Worm (Caenorhabditis elegans) whole organism, early embryonic: ENCODE results near the gene ZK418.5.

ENCODE experiments used
- B0310.2 ChIP-seq: sonication (generic microtip); optimal IDR thresholded peaks from 2 replicates; lab custom pipeline; 2016; ENCODE audit warnings: mild to moderate bottlenecking, missing genetic modification characterization, missing compliant biosample characterization
- ama-1 ChIP-seq: fragments of 150-350 bp; optimal IDR thresholded peaks from 2 replicates; lab custom pipeline; 2014
- ceh-13 ChIP-seq: fragments of 200-800 bp; sonication (Bioruptor generic); optimal IDR thresholded peaks from 2 replicates; lab custom pipeline; 2018; ENCODE audit warnings: mild to moderate bottlenecking, missing genetic modification characterization, missing compliant biosample characterization
- hmg-4 ChIP-seq: fragments of 200-800 bp; sonication (Bioruptor generic); optimal IDR thresholded peaks from 2 replicates; lab custom pipeline; 2018; ENCODE audit warnings: mild to moderate bottlenecking, missing genetic modification characterization, missing compliant biosample characterization
- pes-1 ChIP-seq: fragments of 200-800 bp; sonication (Bioruptor generic); IDR thresholded peaks from 2 replicates; pipeline ENCODE4 v1.3.6; 2022; ENCODE audit warnings: missing genetic modification reagents, missing genetic modification characterization, missing compliant biosample characterization
- sea-1 ChIP-seq: fragments of 200-800 bp; sonication (Bioruptor generic); conservative IDR thresholded peaks from 2 replicates; pipeline ENCODE4 v1.3.6; 2022; ENCODE audit warnings: missing genetic modification characterization, missing compliant biosample characterization

DNA sequence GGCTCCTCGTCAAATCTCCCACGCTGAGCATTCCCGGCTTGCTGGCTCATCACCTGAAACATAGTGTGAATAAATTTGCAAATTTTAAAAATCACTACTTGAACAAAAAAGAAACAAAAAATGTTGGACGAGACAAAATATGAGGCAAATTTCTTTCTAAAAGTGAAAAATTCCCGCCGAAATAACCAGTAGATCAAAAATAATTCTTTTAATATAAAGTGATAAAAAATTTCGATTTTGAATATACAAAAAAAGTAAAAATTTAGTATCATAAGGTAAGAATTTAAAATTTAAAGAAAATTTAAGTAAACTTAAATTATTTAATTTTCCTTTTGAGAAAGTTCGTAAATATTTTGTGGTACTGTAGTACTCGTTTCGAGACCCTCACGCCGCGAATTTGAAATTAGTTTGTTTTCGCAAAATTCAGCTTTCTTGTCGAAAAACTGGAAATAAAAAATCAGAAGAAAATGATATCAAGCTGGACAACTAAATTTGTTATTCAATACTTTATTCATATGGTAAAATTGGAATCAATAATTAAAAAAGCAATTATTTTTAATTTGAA lies 13.0 kb downstream of the ZK418.5 start, which contains the start of gene egg-2:
- no peak for TF ChIP-seq ama-1
- no peak for TF ChIP-seq sea-1 (GFP tag; lab: Robert Waterston, UW)
- TF ChIP-seq hmg-4 (GFP tag; lab: Kevin White, UChicago), result no peak
- TF ChIP-seq pes-1, result no peak
- TF ChIP-seq ceh-13 (GFP tag; lab: Kevin White, UChicago), result no peak
- TF ChIP-seq B0310.2 (tag; lab: Kevin White, UChicago), result no peak
